Worm (Caenorhabditis elegans) whole organism, L4 larva: ENCODE results near the gene hizr-1.

Experiments used
- D1046.2 ChIP-seq: fragments of 200-800 bp; sonication (Bioruptor generic); IDR thresholded peaks from 2 replicates; pipeline ENCODE4 v1.3.6; 2022; ENCODE audit warnings: missing genetic modification characterization, missing compliant biosample characterization
- dmd-8 ChIP-seq: fragments of 200-800 bp; sonication (Bioruptor generic); IDR thresholded peaks from 2 replicates; pipeline ENCODE4 v1.3.6; 2022; ENCODE audit warnings: missing genetic modification characterization, missing compliant biosample characterization
- lin-13 ChIP-seq: fragments of 150-350 bp; optimal IDR thresholded peaks from 2 replicates; lab custom pipeline; 2014; ENCODE audit warnings: missing biosample characterization, missing genetic modification reagents, missing genetic modification characterization
- madf-9 ChIP-seq: fragments of 200-800 bp; sonication (Bioruptor generic); conservative IDR thresholded peaks from 2 replicates; pipeline ENCODE4 v1.3.6; 2022; ENCODE audit warnings: missing genetic modification reagents, missing genetic modification characterization, missing compliant biosample characterization
- nhr-77 ChIP-seq: fragments of 150-350 bp; optimal IDR thresholded peaks from 2 replicates; lab custom pipeline; 2014; ENCODE audit warnings: missing biosample characterization, missing genetic modification characterization
- zfp-3 ChIP-seq: fragments of 200-800 bp; sonication (Bioruptor generic); conservative IDR thresholded peaks from 2 replicates; pipeline ENCODE4 v1.3.6; 2022; ENCODE audit warnings: missing genetic modification reagents, missing genetic modification characterization, missing compliant biosample characterization

DNA sequence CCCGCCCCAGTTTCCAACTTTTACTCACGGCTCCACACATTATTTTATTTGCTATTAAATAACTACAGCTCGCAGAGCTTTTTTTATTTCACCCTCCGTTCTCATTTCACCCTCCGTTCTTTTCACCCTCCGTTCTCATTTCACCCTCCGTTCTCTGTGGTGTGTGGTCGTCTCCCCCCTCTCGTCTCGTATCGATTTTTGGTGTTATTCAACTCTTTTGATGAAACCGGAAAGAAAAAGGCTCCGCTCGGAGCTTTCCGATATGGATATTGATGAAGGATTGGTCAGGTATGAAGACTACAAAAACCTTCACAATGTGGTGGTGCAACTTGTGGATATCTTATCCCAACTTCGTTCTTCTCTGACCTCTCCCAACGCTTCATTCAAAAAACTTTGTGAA, 27.6 kb upstream of the hizr-1 start:
- TF ChIP-seq zfp-3 (no peak), D1046.2 (GFP tag; lab: Robert Waterston, UW) (no peak), nhr-77 (no peak), dmd-8 (GFP tag; lab: Robert Waterston, UW) (no peak), madf-9 (no peak), lin-13 (GFP tag; lab: Kevin White, UChicago) (no peak)
